Fruit fly (Drosophila melanogaster) whole organism, embryonic: Measurements from ENCODE around the gene CG3655.
A peak's percentile ranks its signal among the peaks of the same experiment; 100 is the strongest.

Source experiments
- CG10431 ChIP-seq: fragments of 200-800 bp; sonication (Bioruptor generic); optimal IDR thresholded peaks from 3 replicates; lab custom pipeline; 2018; ENCODE audit warnings: missing biosample characterization, mild to moderate bottlenecking, missing genetic modification characterization
- CG11085 ChIP-seq: fragments of 200-800 bp; sonication (Bioruptor generic); IDR thresholded peaks from 2 replicates; pipeline ENCODE4 v1.3.6; 2022; ENCODE audit warnings: missing biosample characterization, missing genetic modification characterization
- CG11560 ChIP-seq: fragments of 200-800 bp; sonication (Bioruptor generic); IDR thresholded peaks from 3 replicates; pipeline ENCODE4 v1.3.6; 2022; ENCODE audit warnings: missing biosample characterization, missing genetic modification characterization
- CG13296 ChIP-seq: fragments of 200-800 bp; sonication (Bioruptor generic); optimal IDR thresholded peaks from 3 replicates; lab custom pipeline; 2018; ENCODE audit warnings: missing biosample characterization, mild to moderate bottlenecking, missing genetic modification characterization
- CG14441 ChIP-seq: fragments of 200-800 bp; sonication (Bioruptor generic); IDR thresholded peaks from 2 replicates; pipeline ENCODE4 v1.3.6; 2022; ENCODE audit warnings: missing biosample characterization, missing genetic modification characterization
- CG15269 ChIP-seq: fragments of 200-800 bp; sonication (Bioruptor generic); optimal IDR thresholded peaks from 2 replicates; lab custom pipeline; 2018; ENCODE audit warnings: missing biosample characterization, mild to moderate bottlenecking, missing genetic modification characterization, moderate library complexity
- CG18262 ChIP-seq: fragments of 200-800 bp; optimal IDR thresholded peaks from 3 replicates; lab custom pipeline; 2019; ENCODE audit warnings: missing biosample characterization, mild to moderate bottlenecking, missing genetic modification characterization, moderate library complexity
- CG18599 ChIP-seq: fragments of 200-800 bp; sonication (Bioruptor generic); optimal IDR thresholded peaks from 3 replicates; lab custom pipeline; 2017; ENCODE audit warnings: missing biosample characterization, missing genetic modification characterization, mild to moderate bottlenecking, moderate library complexity, missing genetic modification reagents
- CG3065 ChIP-seq: fragments of 200-800 bp; sonication (Bioruptor generic); optimal IDR thresholded peaks from 2 replicates; lab custom pipeline; 2016; ENCODE audit warnings: missing biosample characterization, missing genetic modification characterization
- CG32532 ChIP-seq: fragments of 200-800 bp; sonication (Bioruptor generic); IDR thresholded peaks from 2 replicates; pipeline ENCODE4 v1.3.6; 2022; ENCODE audit warnings: missing biosample characterization, missing genetic modification characterization
- CG34422 ChIP-seq: fragments of 200-800 bp; sonication (Bioruptor generic); IDR thresholded peaks from 3 replicates; pipeline ENCODE4 v1.3.6; 2022; ENCODE audit warnings: missing biosample characterization, missing genetic modification characterization
- CG3847 ChIP-seq: fragments of 200-800 bp; sonication (Bioruptor generic); IDR thresholded peaks from 2 replicates; pipeline ENCODE4 v1.3.6; 2022; ENCODE audit warnings: missing biosample characterization, missing genetic modification characterization
- CG43689 ChIP-seq: fragments of 200-800 bp; sonication (Bioruptor generic); IDR thresholded peaks from 2 replicates; pipeline ENCODE4 v1.3.6; 2022; ENCODE audit warnings: missing biosample characterization, missing genetic modification characterization
- CG4424 ChIP-seq: fragments of 200-800 bp; sonication (Bioruptor generic); optimal IDR thresholded peaks from 3 replicates; lab custom pipeline; 2016; ENCODE audit warnings: missing biosample characterization, missing genetic modification characterization
- CG4730 ChIP-seq: fragments of 200-800 bp; sonication (Bioruptor generic); IDR thresholded peaks from 2 replicates; pipeline ENCODE4 v1.3.6; 2022; ENCODE audit warnings: missing biosample characterization, missing genetic modification characterization
- Dad ChIP-seq: fragments of 200-800 bp; sonication (Bioruptor generic); optimal IDR thresholded peaks from 3 replicates; lab custom pipeline; 2016; ENCODE audit warnings: missing biosample characterization, missing genetic modification characterization
- Dll ChIP-seq: fragments of 200-800 bp; sonication (Bioruptor generic); IDR thresholded peaks from 4 replicates; pipeline ENCODE4 v1.3.6; 2022; ENCODE audit warnings: missing biosample characterization, missing genetic modification characterization; ENCODE audit not compliant: partially characterized antibody
- Doc2 ChIP-seq: fragments of 200-800 bp; sonication (Bioruptor generic); IDR thresholded peaks from 2 replicates; pipeline ENCODE4 v1.3.6; 2022; ENCODE audit warnings: missing biosample characterization, missing genetic modification characterization
- Ets65A ChIP-seq: fragments of 200-800 bp; sonication (Bioruptor generic); peaks from one replicate; lab custom pipeline; 2016; ENCODE audit warnings: missing biosample characterization, missing genetic modification characterization
- H15 ChIP-seq: fragments of 200-800 bp; sonication (Bioruptor generic); IDR thresholded peaks from 3 replicates; pipeline ENCODE4 v1.3.6; 2022; ENCODE audit warnings: missing biosample characterization, missing genetic modification characterization
- Hmr ChIP-seq: fragments of 200-800 bp; sonication (Bioruptor generic); optimal IDR thresholded peaks from 3 replicates; lab custom pipeline; 2017; ENCODE audit warnings: mild to moderate bottlenecking, missing biosample characterization, missing genetic modification reagents, missing genetic modification characterization
- Max ChIP-seq: fragments of 200-800 bp; sonication (Bioruptor generic); optimal IDR thresholded peaks from 2 replicates; lab custom pipeline; 2016; ENCODE audit warnings: missing biosample characterization, mild to moderate bottlenecking, missing genetic modification characterization
- Meics ChIP-seq: fragments of 200-800 bp; sonication (Bioruptor generic); optimal IDR thresholded peaks from 2 replicates; lab custom pipeline; 2017; ENCODE audit warnings: missing biosample characterization, mild to moderate bottlenecking, missing genetic modification characterization
- NK7.1 ChIP-seq: fragments of 200-800 bp; sonication (Bioruptor generic); optimal IDR thresholded peaks from 3 replicates; lab custom pipeline; 2016; ENCODE audit warnings: missing biosample characterization, missing genetic modification characterization
- Nf-YB ChIP-seq: fragments of 200-800 bp; sonication (Bioruptor generic); optimal IDR thresholded peaks from 3 replicates; lab custom pipeline; 2019; ENCODE audit warnings: missing biosample characterization, mild to moderate bottlenecking, missing genetic modification characterization, moderate library complexity
- NfI ChIP-seq: fragments of 200-800 bp; sonication (Bioruptor generic); optimal IDR thresholded peaks from 3 replicates; lab custom pipeline; 2018; ENCODE audit warnings: missing biosample characterization, mild to moderate bottlenecking, missing genetic modification characterization, moderate library complexity
- Sry-δ ChIP-seq: fragments of 200-800 bp; sonication (Bioruptor generic); optimal IDR thresholded peaks from 2 replicates; lab custom pipeline; 2016; ENCODE audit warnings: missing biosample characterization, missing genetic modification characterization
- Tbp ChIP-seq: fragments of >200 bp; optimal IDR thresholded peaks from 2 replicates; lab custom pipeline; 2018; ENCODE audit warnings: missing biosample characterization, missing genetic modification characterization
- Trl ChIP-seq, 3 experiments: fragments of >200 bp in 2 of 3; fragments of 200-800 bp in 1 of 3; sonication (Bioruptor generic) in 1 of 3; optimal IDR thresholded peaks; 2 replicates in 1 of 3; 3 replicates in 2 of 3; lab custom pipeline; 2016 to 2017; ENCODE audit warnings: missing biosample characterization in 1 of 3, missing genetic modification characterization in 1 of 3
- Vsx1 ChIP-seq: fragments of 200-800 bp; sonication (Bioruptor generic); optimal IDR thresholded peaks from 2 replicates; lab custom pipeline; 2017; ENCODE audit warnings: missing biosample characterization, mild to moderate bottlenecking, missing genetic modification characterization, missing genetic modification reagents
- abd-A ChIP-seq: fragments of 200-800 bp; sonication (Bioruptor generic); optimal IDR thresholded peaks from 3 replicates; lab custom pipeline; 2019; ENCODE audit warnings: missing biosample characterization, mild to moderate bottlenecking, missing genetic modification characterization, moderate library complexity
- cato ChIP-seq: fragments of 200-800 bp; sonication (Bioruptor generic); optimal IDR thresholded peaks from 2 replicates; lab custom pipeline; 2016; ENCODE audit warnings: missing biosample characterization, missing genetic modification characterization, borderline replicate concordance
- chinmo ChIP-seq: fragments of 200-800 bp; sonication (Bioruptor generic); IDR thresholded peaks from 4 replicates; pipeline ENCODE4 v1.3.6; 2022; ENCODE audit warnings: missing biosample characterization, missing genetic modification characterization; ENCODE audit not compliant: partially characterized antibody
- dm ChIP-seq: fragments of 200-800 bp; sonication (Bioruptor generic); optimal IDR thresholded peaks from 3 replicates; lab custom pipeline; 2016; ENCODE audit warnings: missing biosample characterization, missing genetic modification characterization
- fd102C ChIP-seq: fragments of 200-800 bp; sonication (Bioruptor generic); optimal IDR thresholded peaks from 2 replicates; lab custom pipeline; 2018; ENCODE audit warnings: missing biosample characterization, mild to moderate bottlenecking, missing genetic modification characterization, moderate library complexity
- gfzf ChIP-seq: fragments of 200-800 bp; sonication (Bioruptor generic); optimal IDR thresholded peaks from 2 replicates; lab custom pipeline; 2016; ENCODE audit warnings: missing biosample characterization, mild to moderate bottlenecking, missing genetic modification characterization, moderate library complexity
- gsb-n ChIP-seq: fragments of 200-800 bp; sonication (Bioruptor generic); optimal IDR thresholded peaks from 3 replicates; lab custom pipeline; 2018; ENCODE audit warnings: missing biosample characterization, mild to moderate bottlenecking, missing genetic modification characterization
- mam ChIP-seq: fragments of 200-800 bp; sonication (Bioruptor generic); optimal IDR thresholded peaks from 3 replicates; lab custom pipeline; 2016; ENCODE audit warnings: missing biosample characterization, missing genetic modification characterization
- nerfin-2 ChIP-seq: fragments of 200-800 bp; sonication (Bioruptor generic); IDR thresholded peaks from 2 replicates; pipeline ENCODE4 v1.3.6; 2022; ENCODE audit warnings: missing biosample characterization, missing genetic modification characterization; ENCODE audit not compliant: partially characterized antibody
- nmo ChIP-seq: fragments of 200-800 bp; sonication (Bioruptor generic); optimal IDR thresholded peaks from 2 replicates; lab custom pipeline; 2018; ENCODE audit warnings: missing biosample characterization, mild to moderate bottlenecking, missing genetic modification characterization, moderate library complexity
- prd ChIP-seq, 3 experiments: fragments of >200 bp in 2 of 3; fragments of 200-800 bp in 1 of 3; sonication (Bioruptor generic) in 1 of 3; optimal IDR thresholded peaks in 2 of 3; IDR thresholded peaks in 1 of 3; 2 replicates in 2 of 3; 3 replicates in 1 of 3; pipeline versions ENCODE4 v1.3.6 to Lab custom; 2017 to 2022; ENCODE audit warnings: missing biosample characterization in 1 of 3, missing genetic modification characterization in 1 of 3
- pros ChIP-seq: fragments of 200-800 bp; sonication (Bioruptor generic); optimal IDR thresholded peaks from 3 replicates; lab custom pipeline; 2019; ENCODE audit warnings: missing biosample characterization, mild to moderate bottlenecking, missing genetic modification characterization, moderate library complexity
- ranshi ChIP-seq: fragments of 200-800 bp; sonication (Bioruptor generic); IDR thresholded peaks from 2 replicates; pipeline ENCODE4 v1.3.6; 2022; ENCODE audit warnings: missing biosample characterization, missing genetic modification characterization
- sd ChIP-seq: fragments of 200-800 bp; sonication (Bioruptor generic); optimal IDR thresholded peaks from 3 replicates; lab custom pipeline; 2018; ENCODE audit warnings: missing biosample characterization, mild to moderate bottlenecking, missing genetic modification characterization, moderate library complexity
- sens ChIP-seq: fragments of 200-800 bp; sonication (Bioruptor generic); peaks from one replicate; lab custom pipeline; 2016; ENCODE audit warnings: missing biosample characterization, missing genetic modification characterization
- tap ChIP-seq: fragments of 200-800 bp; optimal IDR thresholded peaks from 3 replicates; lab custom pipeline; 2019; ENCODE audit warnings: missing biosample characterization, mild to moderate bottlenecking, missing genetic modification characterization, moderate library complexity
- tup ChIP-seq: fragments of 200-800 bp; sonication (Bioruptor generic); optimal IDR thresholded peaks from 2 replicates; lab custom pipeline; 2016; ENCODE audit warnings: missing biosample characterization, mild to moderate bottlenecking, missing genetic modification characterization, moderate library complexity
- vfl ChIP-seq: fragments of 200-800 bp; sonication (Bioruptor generic); optimal IDR thresholded peaks from 2 replicates; lab custom pipeline; 2016; ENCODE audit warnings: missing biosample characterization, missing genetic modification characterization
- yki ChIP-seq: fragments of >200 bp; optimal IDR thresholded peaks from 3 replicates; lab custom pipeline; 2018
- zfh1 ChIP-seq: fragments of 200-800 bp; sonication (Bioruptor generic); IDR thresholded peaks from 3 replicates; pipeline ENCODE4 v1.3.6; 2022; ENCODE audit warnings: missing biosample characterization, missing genetic modification characterization

Gene CG3655

dm6 chrX:1041407-1042038 lies 93.2 kb downstream of the CG3655 start (continued):
- TF ChIP-seq fd102C (no peak), CG3847 (GFP tag; lab: Robert Waterston, UW) (no peak), CG14441 (no peak), Trl (optimal IDR thresholded peaks at IDR 0.05; lab: Kevin White, UChicago) (no peak), Trl (GFP tag; optimal IDR thresholded peaks at IDR 0.05; lab: Kevin White, UChicago) (no peak), Meics (GFP tag; lab: Kevin White, UChicago) (peak; percentile 12), Hmr (peak; percentile 36), abd-A (tag; lab: Kevin White, UChicago) (no peak), Ets65A (no peak), cato (GFP tag; lab: Kevin White, UChicago) (no peak), chinmo (GFP tag; lab: Robert Waterston, UW) (no peak), CG18262 (tag; lab: Kevin White, UChicago) (peak; percentile 24), H15 (GFP tag; lab: Robert Waterston, UW) (no peak), zfh1 (GFP tag; lab: Robert Waterston, UW) (no peak), CG3065 (GFP tag; lab: Kevin White, UChicago) (no peak), CG4424 (GFP tag; lab: Kevin White, UChicago) (no peak), CG18599 (GFP tag; lab: Kevin White, UChicago) (peak; percentile 48), gfzf (GFP tag; lab: Kevin White, UChicago) (no peak), CG32532 (GFP tag; lab: Robert Waterston, UW) (peak; percentile 24; the same call in 1 of the 2 replicates), Tbp (GFP tag; lab: Kevin White, UChicago) (no peak), gsb-n (no peak), Dad (GFP tag; lab: Kevin White, UChicago) (no peak), tap (tag; lab: Kevin White, UChicago) (no peak), Sry-δ (GFP tag; lab: Kevin White, UChicago) (no peak), CG11560 (tag; lab: Robert Waterston, UW) (no peak), CG43689 (GFP tag; lab: Robert Waterston, UW) (no peak), Doc2 (GFP tag; lab: Robert Waterston, UW) (no peak), NfI (no peak), CG10431 (no peak), CG4730 (GFP tag; lab: Robert Waterston, UW) (no peak), prd (optimal IDR thresholded peaks at IDR 0.05; lab: Kevin White, UChicago) (no peak), prd (GFP tag; IDR thresholded peaks at IDR 0.05; lab: Robert Waterston, UW) (no peak), dm (GFP tag; lab: Kevin White, UChicago) (no peak), sd (tag; lab: Kevin White, UChicago) (no peak), mam (GFP tag; lab: Kevin White, UChicago) (no peak), pros (GFP tag; lab: Kevin White, UChicago) (no peak), sens (GFP tag; lab: Kevin White, UChicago) (peak; percentile 86), yki (lab: Kevin White, UChicago) (no peak), nerfin-2 (GFP tag; lab: Robert Waterston, UW) (no peak), Max (GFP tag; lab: Kevin White, UChicago) (no peak), Vsx1 (GFP tag; lab: Kevin White, UChicago) (no peak), Dll (GFP tag; lab: Robert Waterston, UW) (0 out of 4 replicates have a peak, but pooled peaks have one; percentile 2), nmo (no peak), tup (GFP tag; lab: Kevin White, UChicago) (no peak), CG13296 (GFP tag; lab: Kevin White, UChicago) (no peak), CG15269 (tag; lab: Kevin White, UChicago) (peak; percentile 7), NK7.1 (no peak), CG34422 (no peak), ranshi (GFP tag; lab: Robert Waterston, UW) (no peak), vfl (GFP tag; lab: Kevin White, UChicago) (no peak), Nf-YB (GFP tag; lab: Kevin White, UChicago) (no peak), CG11085 (no peak)
